Fruit fly (Drosophila melanogaster): Measurements from ENCODE around the gene scpr-B.

DNA sequence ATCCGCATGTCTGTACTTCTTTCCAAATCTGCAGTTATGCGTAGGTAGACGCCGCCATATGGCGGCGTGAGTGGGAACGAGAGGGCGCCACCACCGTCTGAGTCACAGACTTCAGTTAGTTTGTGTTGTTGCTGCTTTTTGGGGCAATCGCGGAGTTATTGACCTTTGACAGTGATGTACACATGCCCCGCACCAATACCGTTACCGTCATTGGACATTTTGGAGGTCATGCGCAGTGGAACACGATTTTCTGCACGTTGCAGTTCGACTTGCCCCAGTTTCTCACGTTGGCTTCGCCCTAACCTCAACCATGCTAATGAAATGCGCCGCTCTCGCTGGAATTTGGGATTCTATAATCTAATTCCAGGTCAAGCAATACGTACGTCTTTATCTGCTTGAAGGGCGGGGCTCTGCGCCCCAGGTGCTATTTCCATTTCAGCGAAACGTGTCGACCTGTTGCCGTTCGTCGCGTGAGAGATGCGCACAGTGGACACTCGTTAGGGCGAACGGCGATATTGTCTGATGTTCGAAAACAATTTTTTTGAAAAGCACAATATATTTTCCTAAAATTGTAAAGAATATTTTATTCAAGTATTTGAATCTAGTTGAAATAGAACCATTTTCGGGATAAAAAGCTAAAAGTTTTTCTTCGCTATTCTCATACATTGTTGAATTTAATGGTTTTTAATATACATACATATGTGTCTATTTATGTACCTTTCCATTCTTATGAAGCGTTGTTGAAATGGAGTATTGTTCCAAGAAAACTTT is 29.3 kb downstream of the scpr-B start:
- TF ChIP-seq cyc (GFP tag; optimal IDR thresholded peaks at IDR 0.05) = peak; percentile 75
- peak; percentile 28 for TF ChIP-seq Blimp-1 (GFP tag; optimal IDR thresholded peaks at IDR 0.05)
- TF ChIP-seq CG6163 (GFP tag; IDR thresholded peaks at IDR 0.05) = peak; percentile 70
- TF ChIP-seq CG34406 (GFP tag; optimal IDR thresholded peaks at IDR 0.05) = peak; percentile 48
- TF ChIP-seq Ets21C (GFP tag; optimal IDR thresholded peaks at IDR 0.05) = peak; percentile 66
- TF ChIP-seq Hr4 (GFP tag; optimal IDR thresholded peaks at IDR 0.05) = peak; percentile 80
- TF ChIP-seq CG31627 (GFP tag; optimal IDR thresholded peaks at IDR 0.05) = peak; percentile 83
- TF ChIP-seq Eip75B (GFP tag; optimal IDR thresholded peaks at IDR 0.05) = peak; percentile 76
- peak; percentile 27 for TF ChIP-seq CG16779 (tag; optimal IDR thresholded peaks at IDR 0.05)
- peak; percentile 79 for TF ChIP-seq topi (GFP tag; optimal IDR thresholded peaks at IDR 0.05)
- peak; percentile 62 for TF ChIP-seq Sox15 (GFP tag; optimal IDR thresholded peaks at IDR 0.05)

All from whole organism, prepupa.